Fruit fly (Drosophila melanogaster): ENCODE measurements around the gene CG32407.

Gene CG32407

dm6 chr3L:5969122-5969521 lies 47.3 kb downstream of the CG32407 start:
- TF ChIP-seq Myc (optimal IDR thresholded peaks at IDR 0.05) (no peak), Sin3A (optimal IDR thresholded peaks at IDR 0.05) (no peak), insv (optimal IDR thresholded peaks at IDR 0.05) (no peak), psq (optimal IDR thresholded peaks at IDR 0.05) (no peak), h (optimal IDR thresholded peaks at IDR 0.05) (no peak), ttk (optimal IDR thresholded peaks at IDR 0.05) (no peak)

DNA sequence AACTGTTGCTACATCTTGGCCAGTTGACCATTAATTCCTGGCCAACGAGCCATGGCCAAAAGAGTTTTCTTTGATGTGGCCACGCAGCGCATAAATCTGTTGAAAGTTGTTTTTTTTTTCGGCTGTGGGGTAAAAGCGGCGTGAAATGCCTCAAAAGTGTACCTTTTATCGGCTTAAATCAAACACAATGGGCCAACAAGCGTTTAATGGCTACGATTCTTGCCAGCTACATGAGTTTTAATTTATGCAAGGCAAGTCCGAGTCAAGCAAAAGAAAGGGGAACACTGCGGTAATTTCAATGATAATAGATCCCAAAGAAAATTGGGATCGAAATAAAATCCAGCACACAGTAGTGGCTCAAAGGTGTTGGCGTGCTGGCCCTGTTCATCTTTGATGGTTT lies 48.3 kb downstream of the CG32407 start:
- TF ChIP-seq h (optimal IDR thresholded peaks at IDR 0.05) (no peak), ttk (optimal IDR thresholded peaks at IDR 0.05) (no peak), insv (optimal IDR thresholded peaks at IDR 0.05) (no peak), Myc (optimal IDR thresholded peaks at IDR 0.05) (no peak), Sin3A (optimal IDR thresholded peaks at IDR 0.05) (no peak), psq (optimal IDR thresholded peaks at IDR 0.05) (no peak)

- TF ChIP-seq psq (optimal IDR thresholded peaks at IDR 0.05) (no peak), insv (optimal IDR thresholded peaks at IDR 0.05) (no peak), Myc (optimal IDR thresholded peaks at IDR 0.05) (no peak), h (optimal IDR thresholded peaks at IDR 0.05) (no peak), ttk (optimal IDR thresholded peaks at IDR 0.05) (no peak), Sin3A (optimal IDR thresholded peaks at IDR 0.05) (no peak)
Observed at dm6 chr3L:5971440-5971839, 49.6 kb downstream of the CG32407 start.
